Worm (Caenorhabditis elegans) whole organism, mixed stage, embryonic: ENCODE measurements around the gene F25G6.8.

ENCODE experiments used
- nhr-12 ChIP-seq: fragments of 150-350 bp; optimal IDR thresholded peaks from 2 replicates; lab custom pipeline; 2014; ENCODE audit warnings: missing biosample characterization, missing genetic modification characterization
- nhr-28 ChIP-seq: fragments of 150-350 bp; optimal IDR thresholded peaks from 2 replicates; lab custom pipeline; 2014; ENCODE audit warnings: missing biosample characterization, missing genetic modification characterization
- nhr-76 ChIP-seq: sonication (generic microtip); optimal IDR thresholded peaks from 2 replicates; lab custom pipeline; 2017; ENCODE audit warnings: missing biosample characterization, missing genetic modification characterization
- ztf-11 ChIP-seq: fragments of 150-350 bp; optimal IDR thresholded peaks from 2 replicates; lab custom pipeline; 2014; ENCODE audit warnings: missing biosample characterization, missing genetic modification characterization

DNA sequence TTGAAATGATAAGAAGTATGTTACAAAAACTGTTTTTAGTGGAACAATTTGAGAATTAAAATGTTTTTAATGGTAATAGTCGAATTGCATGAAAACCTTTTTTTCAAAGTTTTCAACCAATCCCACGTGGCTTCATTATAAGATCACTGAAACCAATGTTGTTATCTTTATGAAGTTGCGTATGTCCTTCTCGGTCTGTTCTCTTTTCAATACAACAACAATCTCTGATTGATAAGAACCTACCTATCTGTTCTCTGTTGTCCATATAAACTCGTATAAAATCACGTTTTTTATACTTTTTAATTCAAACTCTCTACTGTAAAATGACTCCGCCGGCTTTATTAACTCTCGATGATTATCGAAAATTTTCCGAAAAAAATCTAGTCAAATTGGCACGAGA is 38.3 kb upstream of the F25G6.8 start, which contains the start of gene F41E6.5:
- TF ChIP-seq nhr-28 (tag; lab: Kevin White, UChicago) (no peak), nhr-76 (no peak), nhr-12 (tag; lab: Kevin White, UChicago) (no peak), ztf-11 (tag; lab: Kevin White, UChicago) (no peak)
